Worm (Caenorhabditis elegans): ENCODE results near the gene nas-22.

DNA sequence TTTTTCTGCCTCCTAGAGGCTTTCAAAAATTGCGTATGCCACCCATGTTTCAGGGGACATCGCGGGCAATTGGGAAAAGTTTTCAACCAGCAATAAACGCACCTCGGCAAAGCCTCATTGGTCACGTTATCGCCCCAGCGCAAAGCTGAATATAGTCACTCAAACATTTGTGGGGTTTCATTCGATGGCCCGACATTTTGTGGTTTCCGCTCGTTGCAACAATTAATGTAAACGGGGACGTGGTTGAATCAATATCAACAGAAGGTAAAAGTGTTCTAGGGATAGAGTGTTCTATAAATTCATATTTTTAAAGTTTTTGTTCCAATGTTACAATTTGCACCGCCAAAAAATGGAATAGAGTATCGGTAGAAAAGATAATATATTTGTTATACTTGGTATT lies 13.8 kb downstream of the nas-22 start:
- TF ChIP-seq F55B11.4 (tag; optimal IDR thresholded peaks at IDR 0.05; ENCODE audit: borderline replicate concordance, insufficient read depth) (no peak), ama-1 (optimal IDR thresholded peaks at IDR 0.05) (no peak), ama-1 (GFP tag; optimal IDR thresholded peaks at IDR 0.05) (no peak)
